Fruit fly (Drosophila melanogaster) whole organism, embryonic: ENCODE measurements around the gene alphaTub84D.

ENCODE experiments used
- C15 ChIP-seq: fragments of 200-800 bp; sonication (Bioruptor generic); IDR thresholded peaks from 3 replicates; pipeline ENCODE4 v1.3.6; 2022; ENCODE audit warnings: missing biosample characterization, missing genetic modification characterization
- CG10959 ChIP-seq: fragments of 200-800 bp; sonication (Bioruptor generic); IDR thresholded peaks from 2 replicates; pipeline ENCODE4 v1.3.6; 2022; ENCODE audit warnings: missing biosample characterization, missing genetic modification characterization
- CG12155 ChIP-seq: fragments of 200-800 bp; sonication (Bioruptor generic); optimal IDR thresholded peaks from 3 replicates; lab custom pipeline; 2016; ENCODE audit warnings: missing biosample characterization, missing genetic modification characterization
- CG12219 ChIP-seq: fragments of 200-800 bp; sonication (Bioruptor generic); optimal IDR thresholded peaks from 3 replicates; lab custom pipeline; 2018; ENCODE audit warnings: missing biosample characterization, mild to moderate bottlenecking, missing genetic modification characterization
- CG13624 ChIP-seq: fragments of 200-800 bp; sonication (Bioruptor generic); optimal IDR thresholded peaks from 2 replicates; lab custom pipeline; 2016; ENCODE audit warnings: missing biosample characterization, missing genetic modification characterization
- CG15479 ChIP-seq: fragments of 200-800 bp; sonication (Bioruptor generic); optimal IDR thresholded peaks from 3 replicates; lab custom pipeline; 2019; ENCODE audit warnings: missing biosample characterization, mild to moderate bottlenecking, missing genetic modification characterization, moderate library complexity
- CG15601 ChIP-seq: fragments of 200-800 bp; sonication (Bioruptor generic); optimal IDR thresholded peaks from 3 replicates; lab custom pipeline; 2019; ENCODE audit warnings: missing biosample characterization, mild to moderate bottlenecking, missing genetic modification characterization, moderate library complexity
- CG17829 ChIP-seq: fragments of 200-800 bp; optimal IDR thresholded peaks from 2 replicates; lab custom pipeline; 2019; ENCODE audit warnings: missing biosample characterization, mild to moderate bottlenecking, missing genetic modification characterization, moderate library complexity
- CG18764 ChIP-seq: fragments of 200-800 bp; sonication (Bioruptor generic); optimal IDR thresholded peaks from 3 replicates; lab custom pipeline; 2016; ENCODE audit warnings: missing biosample characterization, missing genetic modification characterization
- CG3281 ChIP-seq: fragments of 200-800 bp; sonication (Bioruptor generic); optimal IDR thresholded peaks from 3 replicates; lab custom pipeline; 2017; ENCODE audit warnings: missing biosample characterization, mild to moderate bottlenecking, missing genetic modification characterization
- CG34422 ChIP-seq: fragments of 200-800 bp; sonication (Bioruptor generic); IDR thresholded peaks from 3 replicates; pipeline ENCODE4 v1.3.6; 2022; ENCODE audit warnings: missing biosample characterization, missing genetic modification characterization
- CG43689 ChIP-seq: fragments of 200-800 bp; sonication (Bioruptor generic); IDR thresholded peaks from 2 replicates; pipeline ENCODE4 v1.3.6; 2022; ENCODE audit warnings: missing biosample characterization, missing genetic modification characterization
- CG6791 ChIP-seq: fragments of 200-800 bp; sonication (Bioruptor generic); IDR thresholded peaks from 3 replicates; pipeline ENCODE4 v1.3.6; 2022; ENCODE audit warnings: missing biosample characterization, missing genetic modification characterization; ENCODE audit not compliant: partially characterized antibody
- CG6854 ChIP-seq: fragments of 200-800 bp; sonication (Bioruptor generic); optimal IDR thresholded peaks from 3 replicates; lab custom pipeline; 2017; ENCODE audit warnings: missing biosample characterization, mild to moderate bottlenecking, missing genetic modification characterization
- CG7745 ChIP-seq: fragments of 200-800 bp; sonication (Bioruptor generic); optimal IDR thresholded peaks from 2 replicates; lab custom pipeline; 2018; ENCODE audit warnings: missing biosample characterization, mild to moderate bottlenecking, missing genetic modification characterization, moderate library complexity
- CG7928 ChIP-seq: fragments of 200-800 bp; sonication (Bioruptor generic); optimal IDR thresholded peaks from 2 replicates; lab custom pipeline; 2017; ENCODE audit warnings: missing biosample characterization, mild to moderate bottlenecking, missing genetic modification characterization
- CG7963 ChIP-seq: fragments of 200-800 bp; sonication (Bioruptor generic); IDR thresholded peaks from 3 replicates; pipeline ENCODE4 v1.3.6; 2022; ENCODE audit warnings: missing biosample characterization, missing genetic modification characterization; ENCODE audit not compliant: partially characterized antibody
- CG8388 ChIP-seq: fragments of 200-800 bp; sonication (Bioruptor generic); optimal IDR thresholded peaks from 2 replicates; lab custom pipeline; 2019; ENCODE audit warnings: missing biosample characterization, mild to moderate bottlenecking, missing genetic modification characterization, moderate library complexity
- Dref ChIP-seq: fragments of 200-800 bp; sonication (Bioruptor generic); IDR thresholded peaks from 2 replicates; pipeline ENCODE4 v1.3.6; 2022; ENCODE audit warnings: missing biosample characterization, missing genetic modification characterization
- Drgx ChIP-seq: fragments of 200-800 bp; sonication (Bioruptor generic); IDR thresholded peaks from 2 replicates; pipeline ENCODE4 v1.3.6; 2022; ENCODE audit warnings: missing biosample characterization, missing genetic modification characterization
- HLH3B ChIP-seq: fragments of 200-800 bp; sonication (Bioruptor generic); IDR thresholded peaks from 2 replicates; pipeline ENCODE4 v1.3.6; 2022; ENCODE audit warnings: missing biosample characterization, missing genetic modification characterization
- Lim3 ChIP-seq: fragments of 200-800 bp; sonication (Bioruptor generic); IDR thresholded peaks from 2 replicates; pipeline ENCODE4 v1.3.6; 2022; ENCODE audit warnings: missing biosample characterization, missing genetic modification characterization
- Lpt ChIP-seq: fragments of >200 bp; optimal IDR thresholded peaks from 2 replicates; lab custom pipeline; 2018; ENCODE audit warnings: missing biosample characterization, missing genetic modification characterization
- Med ChIP-seq: fragments of 200-800 bp; sonication (Bioruptor generic); peaks from one replicate; lab custom pipeline; 2016; ENCODE audit warnings: missing biosample characterization, missing genetic modification characterization, mild to moderate bottlenecking, inconsistent platforms, moderate library complexity
- Myb ChIP-seq: fragments of 200-800 bp; sonication (Bioruptor generic); optimal IDR thresholded peaks from 2 replicates; lab custom pipeline; 2016; ENCODE audit warnings: missing biosample characterization, missing genetic modification characterization
- NC2α ChIP-seq: fragments of 200-800 bp; sonication (Bioruptor generic); optimal IDR thresholded peaks from 2 replicates; lab custom pipeline; 2016; ENCODE audit warnings: missing biosample characterization, missing genetic modification characterization
- Ravus ChIP-seq: fragments of 200-800 bp; sonication (Bioruptor generic); IDR thresholded peaks from 2 replicates; pipeline ENCODE4 v1.3.6; 2022; ENCODE audit warnings: missing biosample characterization, missing genetic modification characterization
- Spps ChIP-seq: fragments of 200-800 bp; sonication (Bioruptor generic); optimal IDR thresholded peaks from 2 replicates; lab custom pipeline; 2018; ENCODE audit warnings: missing biosample characterization, mild to moderate bottlenecking, missing genetic modification characterization
- Trl ChIP-seq, 3 experiments: fragments of >200 bp in 2 of 3; fragments of 200-800 bp in 1 of 3; sonication (Bioruptor generic) in 1 of 3; optimal IDR thresholded peaks; 2 replicates in 1 of 3; 3 replicates in 2 of 3; lab custom pipeline; 2016 to 2017; ENCODE audit warnings: missing biosample characterization in 1 of 3, missing genetic modification characterization in 1 of 3
- bcd ChIP-seq: fragments of 200-800 bp; sonication (Bioruptor generic); optimal IDR thresholded peaks from 2 replicates; lab custom pipeline; 2017; ENCODE audit warnings: missing biosample characterization, mild to moderate bottlenecking, missing genetic modification characterization
- dm ChIP-seq: fragments of 200-800 bp; sonication (Bioruptor generic); optimal IDR thresholded peaks from 3 replicates; lab custom pipeline; 2016; ENCODE audit warnings: missing biosample characterization, missing genetic modification characterization
- ewg ChIP-seq: fragments of 200-800 bp; sonication (Bioruptor generic); optimal IDR thresholded peaks from 3 replicates; lab custom pipeline; 2017; ENCODE audit warnings: mild to moderate bottlenecking, missing biosample characterization, missing genetic modification reagents, missing genetic modification characterization
- fd3F ChIP-seq: fragments of 200-800 bp; sonication (Bioruptor generic); optimal IDR thresholded peaks from 2 replicates; lab custom pipeline; 2018; ENCODE audit warnings: missing biosample characterization, mild to moderate bottlenecking, missing genetic modification characterization, moderate library complexity
- fd96Cb ChIP-seq: fragments of 200-800 bp; sonication (Bioruptor generic); optimal IDR thresholded peaks from 2 replicates; lab custom pipeline; 2018; ENCODE audit warnings: missing biosample characterization, mild to moderate bottlenecking, missing genetic modification characterization, moderate library complexity
- fu2 ChIP-seq: fragments of 200-800 bp; sonication (Bioruptor generic); optimal IDR thresholded peaks from 2 replicates; lab custom pipeline; 2016; ENCODE audit warnings: missing biosample characterization, missing genetic modification characterization
- hkb ChIP-seq, 2 experiments: fragments of 200-800 bp in 1 of 2; fragments of >200 bp in 1 of 2; sonication (Bioruptor generic) in 1 of 2; IDR thresholded peaks in 1 of 2; optimal IDR thresholded peaks in 1 of 2; 2 replicates each; pipeline versions ENCODE4 v1.3.6 to Lab custom; 2017 to 2022; ENCODE audit warnings: missing biosample characterization in 1 of 2, missing genetic modification characterization in 1 of 2
- inv ChIP-seq: fragments of 200-800 bp; sonication (Bioruptor generic); IDR thresholded peaks from 2 replicates; pipeline ENCODE4 v1.3.6; 2022; ENCODE audit warnings: missing biosample characterization, missing genetic modification characterization; ENCODE audit not compliant: partially characterized antibody
- lilli ChIP-seq: fragments of 200-800 bp; sonication (Bioruptor generic); optimal IDR thresholded peaks from 3 replicates; lab custom pipeline; 2016; ENCODE audit warnings: missing biosample characterization, missing genetic modification characterization
- mirr ChIP-seq: fragments of 200-800 bp; sonication (Bioruptor generic); optimal IDR thresholded peaks from 3 replicates; lab custom pipeline; 2018; ENCODE audit warnings: missing biosample characterization, mild to moderate bottlenecking, missing genetic modification characterization
- prd ChIP-seq, 3 experiments: fragments of >200 bp in 2 of 3; fragments of 200-800 bp in 1 of 3; sonication (Bioruptor generic) in 1 of 3; optimal IDR thresholded peaks in 2 of 3; IDR thresholded peaks in 1 of 3; 2 replicates in 2 of 3; 3 replicates in 1 of 3; pipeline versions ENCODE4 v1.3.6 to Lab custom; 2017 to 2022; ENCODE audit warnings: missing biosample characterization in 1 of 3, missing genetic modification characterization in 1 of 3
- row ChIP-seq: fragments of 200-800 bp; sonication (Bioruptor generic); IDR thresholded peaks from 3 replicates; pipeline ENCODE4 v1.3.6; 2022; ENCODE audit warnings: missing biosample characterization, missing genetic modification characterization
- so ChIP-seq: fragments of 200-800 bp; sonication (Bioruptor generic); IDR thresholded peaks from 3 replicates; pipeline ENCODE4 v1.3.6; 2022; ENCODE audit warnings: missing biosample characterization, missing genetic modification characterization
- sug ChIP-seq: fragments of 200-800 bp; optimal IDR thresholded peaks from 2 replicates; lab custom pipeline; 2019; ENCODE audit warnings: missing biosample characterization, mild to moderate bottlenecking, missing genetic modification characterization, moderate library complexity
- toy ChIP-seq: fragments of 200-800 bp; sonication (Bioruptor generic); IDR thresholded peaks from 2 replicates; pipeline ENCODE4 v1.3.6; 2022; ENCODE audit warnings: missing biosample characterization, missing genetic modification characterization
- twi ChIP-seq: fragments of 200-800 bp; optimal IDR thresholded peaks from 2 replicates; lab custom pipeline; 2019; ENCODE audit warnings: missing biosample characterization, mild to moderate bottlenecking, missing genetic modification characterization, moderate library complexity
- vvl ChIP-seq: fragments of 200-800 bp; sonication (Bioruptor generic); IDR thresholded peaks from 2 replicates; pipeline ENCODE4 v1.3.6; 2022; ENCODE audit warnings: missing biosample characterization, missing genetic modification characterization
- zen ChIP-seq: fragments of 200-800 bp; sonication (Bioruptor generic); optimal IDR thresholded peaks from 3 replicates; lab custom pipeline; 2018; ENCODE audit warnings: missing biosample characterization, mild to moderate bottlenecking, missing genetic modification characterization, moderate library complexity
- zfh1 ChIP-seq: fragments of 200-800 bp; sonication (Bioruptor generic); IDR thresholded peaks from 3 replicates; pipeline ENCODE4 v1.3.6; 2022; ENCODE audit warnings: missing biosample characterization, missing genetic modification characterization

Gene alphaTub84D

dm6 chr3R:7491453-7491853, 39.1 kb upstream of the alphaTub84D start (continued):
- TF ChIP-seq fd96Cb (tag; lab: Kevin White, UChicago) (no peak), Spps (tag; lab: Kevin White, UChicago) (no peak)
- TF ChIP-seq, all 482 proteins: peak for 50

dm6 chr3R:7492099-7492498, 38.5 kb upstream of the alphaTub84D start:
- TF ChIP-seq NC2α (GFP tag; lab: Kevin White, UChicago) (no peak), Dref (GFP tag; lab: Robert Waterston, UW) (peak; percentile 67), CG13624 (GFP tag; lab: Kevin White, UChicago) (peak; percentile 32), CG43689 (no peak), CG15479 (no peak), CG10959 (GFP tag; lab: Robert Waterston, UW) (no peak), lilli (GFP tag; lab: Kevin White, UChicago) (peak; percentile 47), zen (tag; lab: Kevin White, UChicago) (no peak), C15 (no peak), so (GFP tag; lab: Robert Waterston, UW) (no peak), CG8388 (GFP tag; lab: Kevin White, UChicago) (no peak), CG18764 (GFP tag; lab: Kevin White, UChicago) (no peak), vvl (GFP tag; lab: Robert Waterston, UW) (peak; percentile 34; the same call in 1 of the 2 replicates), dm (GFP tag; lab: Kevin White, UChicago) (no peak), zfh1 (GFP tag; lab: Robert Waterston, UW) (no peak), Lim3 (GFP tag; lab: Robert Waterston, UW) (no peak), mirr (GFP tag; lab: Kevin White, UChicago) (peak; percentile 30), prd (optimal IDR thresholded peaks at IDR 0.05; lab: Kevin White, UChicago) (no peak), prd (GFP tag; IDR thresholded peaks at IDR 0.05; lab: Robert Waterston, UW) (peak; percentile 42; the same call in 1 of the 3 replicates), CG6791 (peak; percentile 54; the same call in 1 of the 3 replicates), bcd (GFP tag; lab: Kevin White, UChicago) (peak; percentile 9), CG7963 (GFP tag; lab: Robert Waterston, UW) (peak; percentile 67; the same call in 2 of the 3 replicates), CG7745 (no peak), sug (no peak), ewg (GFP tag; lab: Kevin White, UChicago) (no peak), twi (no peak), toy (GFP tag; lab: Robert Waterston, UW) (0 out of 2 replicates have a peak, but pooled peaks have one; percentile 15), Med (GFP tag; lab: Kevin White, UChicago) (peak; percentile 83), Drgx (no peak), row (GFP tag; lab: Robert Waterston, UW) (peak; percentile 66), CG6854 (GFP tag; lab: Kevin White, UChicago) (no peak), Trl (optimal IDR thresholded peaks at IDR 0.05; lab: Kevin White, UChicago) (no peak), Trl (GFP tag; optimal IDR thresholded peaks at IDR 0.05; lab: Kevin White, UChicago) (no peak), CG17829 (no peak), CG3281 (GFP tag; lab: Kevin White, UChicago) (no peak), CG15601 (tag; lab: Kevin White, UChicago) (no peak), inv (peak; percentile 56; the same call in 1 of the 2 replicates), CG34422 (GFP tag; lab: Robert Waterston, UW) (0 out of 3 replicates have a peak, but pooled peaks have one; percentile 11), Myb (GFP tag; lab: Kevin White, UChicago) (no peak), CG7928 (GFP tag; lab: Kevin White, UChicago) (peak; percentile 9), fu2 (GFP tag; lab: Kevin White, UChicago) (no peak), HLH3B (GFP tag; lab: Robert Waterston, UW) (no peak), Lpt (no peak), CG12219 (GFP tag; lab: Kevin White, UChicago) (no peak), fd3F (GFP tag; lab: Kevin White, UChicago) (no peak), hkb (optimal IDR thresholded peaks at IDR 0.05; lab: Kevin White, UChicago) (no peak), hkb (GFP tag; IDR thresholded peaks at IDR 0.05; lab: Robert Waterston, UW) (no peak), Ravus (GFP tag; lab: Robert Waterston, UW) (no peak), CG12155 (GFP tag; lab: Kevin White, UChicago) (no peak)
